Fruit fly (Drosophila melanogaster) whole organism, embryonic: Measurements from ENCODE around the gene Glut1.

Experiments
- CG10209 ChIP-seq: fragments of 200-800 bp; sonication (Bioruptor generic); optimal IDR thresholded peaks from 3 replicates; lab custom pipeline; 2017; ENCODE audit warnings: missing biosample characterization, mild to moderate bottlenecking, missing genetic modification characterization, missing genetic modification reagents
- CG1024 ChIP-seq: fragments of 200-800 bp; sonication (Bioruptor generic); IDR thresholded peaks from 2 replicates; pipeline ENCODE4 v1.3.6; 2022; ENCODE audit warnings: missing biosample characterization, missing genetic modification characterization
- CG10565 ChIP-seq: fragments of 200-800 bp; sonication (Bioruptor generic); optimal IDR thresholded peaks from 3 replicates; lab custom pipeline; 2016; ENCODE audit warnings: missing biosample characterization, mild to moderate bottlenecking, missing genetic modification characterization
- CG10959 ChIP-seq: fragments of 200-800 bp; sonication (Bioruptor generic); IDR thresholded peaks from 2 replicates; pipeline ENCODE4 v1.3.6; 2022; ENCODE audit warnings: missing biosample characterization, missing genetic modification characterization
- CG11398 ChIP-seq: fragments of 200-800 bp; sonication (Bioruptor generic); optimal IDR thresholded peaks from 2 replicates; lab custom pipeline; 2016; ENCODE audit warnings: missing biosample characterization, missing genetic modification characterization
- CG12155 ChIP-seq: fragments of 200-800 bp; sonication (Bioruptor generic); optimal IDR thresholded peaks from 3 replicates; lab custom pipeline; 2016; ENCODE audit warnings: missing biosample characterization, missing genetic modification characterization
- CG1233 ChIP-seq: fragments of 200-800 bp; sonication (Bioruptor generic); optimal IDR thresholded peaks from 4 replicates; lab custom pipeline; 2018; ENCODE audit warnings: missing biosample characterization, mild to moderate bottlenecking, missing genetic modification characterization
- CG14014 ChIP-seq: fragments of 200-800 bp; sonication (Bioruptor generic); IDR thresholded peaks from 2 replicates; pipeline ENCODE4 v1.3.6; 2022; ENCODE audit warnings: missing biosample characterization, missing genetic modification characterization
- CG15601 ChIP-seq: fragments of 200-800 bp; sonication (Bioruptor generic); optimal IDR thresholded peaks from 3 replicates; lab custom pipeline; 2019; ENCODE audit warnings: missing biosample characterization, mild to moderate bottlenecking, missing genetic modification characterization, moderate library complexity
- CG16779 ChIP-seq: fragments of 200-800 bp; sonication (Bioruptor generic); IDR thresholded peaks from 2 replicates; pipeline ENCODE4 v1.3.6; 2022; ENCODE audit warnings: missing biosample characterization, missing genetic modification characterization
- CG16815 ChIP-seq: fragments of 200-800 bp; sonication (Bioruptor generic); optimal IDR thresholded peaks from 3 replicates; lab custom pipeline; 2017; ENCODE audit warnings: missing biosample characterization, mild to moderate bottlenecking, missing genetic modification characterization
- CG16863 ChIP-seq: fragments of 200-800 bp; sonication (Bioruptor generic); optimal IDR thresholded peaks from 3 replicates; lab custom pipeline; 2016; ENCODE audit warnings: missing biosample characterization, missing genetic modification characterization
- CG18011 ChIP-seq: fragments of 200-800 bp; sonication (Bioruptor generic); optimal IDR thresholded peaks from 2 replicates; lab custom pipeline; 2017; ENCODE audit warnings: missing biosample characterization, missing genetic modification characterization, mild to moderate bottlenecking, moderate library complexity, missing genotype
- CG1832 ChIP-seq: fragments of 200-800 bp; sonication (Bioruptor generic); optimal IDR thresholded peaks from 2 replicates; lab custom pipeline; 2017; ENCODE audit warnings: missing biosample characterization, mild to moderate bottlenecking, missing genetic modification characterization, inconsistent platforms
- CG30431 ChIP-seq: fragments of 200-800 bp; sonication (Bioruptor generic); optimal IDR thresholded peaks from 2 replicates; lab custom pipeline; 2017; ENCODE audit warnings: missing biosample characterization, missing genetic modification characterization
- CG4730 ChIP-seq: fragments of 200-800 bp; sonication (Bioruptor generic); IDR thresholded peaks from 2 replicates; pipeline ENCODE4 v1.3.6; 2022; ENCODE audit warnings: missing biosample characterization, missing genetic modification characterization
- CG6654 ChIP-seq: fragments of 200-800 bp; sonication (Bioruptor generic); optimal IDR thresholded peaks from 2 replicates; lab custom pipeline; 2017; ENCODE audit warnings: missing biosample characterization, mild to moderate bottlenecking, missing genetic modification characterization
- CoRest ChIP-seq: fragments of 200-800 bp; sonication (Bioruptor generic); optimal IDR thresholded peaks from 3 replicates; lab custom pipeline; 2018; ENCODE audit warnings: missing biosample characterization, mild to moderate bottlenecking, missing genetic modification characterization, moderate library complexity
- Dip3 ChIP-seq: fragments of 200-800 bp; sonication (Bioruptor generic); optimal IDR thresholded peaks from 3 replicates; lab custom pipeline; 2016; ENCODE audit warnings: missing biosample characterization, missing genetic modification characterization
- Fer3 ChIP-seq: fragments of 200-800 bp; sonication (Bioruptor generic); optimal IDR thresholded peaks from 2 replicates; lab custom pipeline; 2018; ENCODE audit warnings: missing biosample characterization, mild to moderate bottlenecking, missing genetic modification characterization, moderate library complexity
- HLH54F ChIP-seq: fragments of 200-800 bp; sonication (Bioruptor generic); optimal IDR thresholded peaks from 3 replicates; lab custom pipeline; 2016; ENCODE audit warnings: missing biosample characterization, missing genetic modification characterization
- Hr3 ChIP-seq: fragments of 200-800 bp; sonication (Bioruptor generic); optimal IDR thresholded peaks from 3 replicates; lab custom pipeline; 2016; ENCODE audit warnings: missing biosample characterization, missing genetic modification characterization
- Kr ChIP-seq: fragments of 200-800 bp; sonication (Bioruptor generic); optimal IDR thresholded peaks from 2 replicates; lab custom pipeline; 2017; ENCODE audit warnings: missing biosample characterization, mild to moderate bottlenecking, missing genetic modification characterization
- Lpt ChIP-seq: fragments of >200 bp; optimal IDR thresholded peaks from 2 replicates; lab custom pipeline; 2018; ENCODE audit warnings: missing biosample characterization, missing genetic modification characterization
- MESR4 ChIP-seq: fragments of 200-800 bp; sonication (Bioruptor generic); optimal IDR thresholded peaks from 2 replicates; lab custom pipeline; 2018; ENCODE audit warnings: missing biosample characterization, mild to moderate bottlenecking, missing genetic modification characterization, moderate library complexity
- Mad ChIP-seq: fragments of 200-800 bp; sonication (Bioruptor generic); optimal IDR thresholded peaks from 2 replicates; lab custom pipeline; 2016; ENCODE audit warnings: missing biosample characterization, missing genetic modification characterization
- Meics ChIP-seq: fragments of 200-800 bp; sonication (Bioruptor generic); optimal IDR thresholded peaks from 2 replicates; lab custom pipeline; 2017; ENCODE audit warnings: missing biosample characterization, mild to moderate bottlenecking, missing genetic modification characterization
- NC2α ChIP-seq: fragments of 200-800 bp; sonication (Bioruptor generic); optimal IDR thresholded peaks from 2 replicates; lab custom pipeline; 2016; ENCODE audit warnings: missing biosample characterization, missing genetic modification characterization
- PHDP ChIP-seq: fragments of 200-800 bp; sonication (Bioruptor generic); optimal IDR thresholded peaks from 3 replicates; lab custom pipeline; 2018; ENCODE audit warnings: missing biosample characterization, mild to moderate bottlenecking, missing genetic modification characterization, moderate library complexity
- Ptx1 ChIP-seq: fragments of 200-800 bp; sonication (Bioruptor generic); IDR thresholded peaks from 2 replicates; pipeline ENCODE4 v1.3.6; 2022; ENCODE audit warnings: missing biosample characterization, missing genetic modification characterization
- Stat92E ChIP-seq, 3 experiments: fragments of >200 bp in 2 of 3; fragments of 200-800 bp in 1 of 3; sonication (Bioruptor generic) in 1 of 3; optimal IDR thresholded peaks; 2 replicates each; lab custom pipeline; 2017 to 2019; ENCODE audit warnings: missing biosample characterization in 3 of 3, missing genetic modification characterization in 3 of 3, mild to moderate bottlenecking in 1 of 3, moderate library complexity in 1 of 3
- Xrp1 ChIP-seq: fragments of 200-800 bp; sonication (Bioruptor generic); IDR thresholded peaks from 2 replicates; pipeline ENCODE4 v1.3.6; 2022; ENCODE audit warnings: missing biosample characterization, missing genetic modification characterization
- abd-A ChIP-seq: fragments of 200-800 bp; sonication (Bioruptor generic); optimal IDR thresholded peaks from 3 replicates; lab custom pipeline; 2019; ENCODE audit warnings: missing biosample characterization, mild to moderate bottlenecking, missing genetic modification characterization, moderate library complexity
- al ChIP-seq: fragments of 200-800 bp; sonication (Bioruptor generic); IDR thresholded peaks from 2 replicates; pipeline ENCODE4 v1.3.6; 2022; ENCODE audit warnings: missing biosample characterization, missing genetic modification characterization
- az2 ChIP-seq: fragments of 200-800 bp; sonication (Bioruptor generic); optimal IDR thresholded peaks from 3 replicates; lab custom pipeline; 2016; ENCODE audit warnings: missing biosample characterization, missing genetic modification characterization
- bcd ChIP-seq: fragments of 200-800 bp; sonication (Bioruptor generic); optimal IDR thresholded peaks from 2 replicates; lab custom pipeline; 2017; ENCODE audit warnings: missing biosample characterization, mild to moderate bottlenecking, missing genetic modification characterization
- dm ChIP-seq: fragments of 200-800 bp; sonication (Bioruptor generic); optimal IDR thresholded peaks from 3 replicates; lab custom pipeline; 2016; ENCODE audit warnings: missing biosample characterization, missing genetic modification characterization
- dpn ChIP-seq, 2 experiments: fragments of 200-800 bp; sonication (Bioruptor generic); optimal IDR thresholded peaks; 3 replicates each; lab custom pipeline; 2016; ENCODE audit warnings: missing biosample characterization in 2 of 2, missing genetic modification characterization in 2 of 2
- dysf ChIP-seq: fragments of 200-800 bp; sonication (Bioruptor generic); IDR thresholded peaks from 3 replicates; pipeline ENCODE4 v1.3.6; 2022; ENCODE audit warnings: missing biosample characterization, missing genetic modification characterization
- eyg ChIP-seq: fragments of 200-800 bp; sonication (Bioruptor generic); optimal IDR thresholded peaks from 3 replicates; lab custom pipeline; 2016; ENCODE audit warnings: missing biosample characterization, missing genetic modification characterization
- fd3F ChIP-seq: fragments of 200-800 bp; sonication (Bioruptor generic); optimal IDR thresholded peaks from 2 replicates; lab custom pipeline; 2018; ENCODE audit warnings: missing biosample characterization, mild to moderate bottlenecking, missing genetic modification characterization, moderate library complexity
- fd64A ChIP-seq: fragments of 200-800 bp; sonication (Bioruptor generic); optimal IDR thresholded peaks from 3 replicates; lab custom pipeline; 2018; ENCODE audit warnings: missing biosample characterization, mild to moderate bottlenecking, missing genetic modification characterization
- gem ChIP-seq: fragments of 200-800 bp; sonication (Bioruptor generic); optimal IDR thresholded peaks from 2 replicates; lab custom pipeline; 2019; ENCODE audit warnings: missing biosample characterization, mild to moderate bottlenecking, missing genetic modification characterization, moderate library complexity
- gro ChIP-seq: fragments of 200-800 bp; sonication (Bioruptor generic); optimal IDR thresholded peaks from 2 replicates; lab custom pipeline; 2016; ENCODE audit warnings: missing biosample characterization, missing genetic modification characterization
- gsb ChIP-seq: fragments of 200-800 bp; sonication (Bioruptor generic); IDR thresholded peaks from 2 replicates; pipeline ENCODE4 v1.3.6; 2022; ENCODE audit warnings: missing biosample characterization, missing genetic modification characterization
- lov ChIP-seq, 2 experiments: fragments of 200-800 bp in 1 of 2; fragments of >200 bp in 1 of 2; sonication (Bioruptor generic) in 1 of 2; IDR thresholded peaks in 1 of 2; optimal IDR thresholded peaks in 1 of 2; 2 replicates in 1 of 2; 3 replicates in 1 of 2; pipeline versions ENCODE4 v1.3.6 to Lab custom; 2017 to 2022; ENCODE audit warnings: missing biosample characterization in 1 of 2, missing genetic modification characterization in 1 of 2
- peb ChIP-seq: fragments of 200-800 bp; sonication (Bioruptor generic); IDR thresholded peaks from 2 replicates; pipeline ENCODE4 v1.3.6; 2022; ENCODE audit warnings: missing biosample characterization, missing genetic modification characterization
- pho ChIP-seq: fragments of 200-800 bp; sonication (Bioruptor generic); optimal IDR thresholded peaks from 2 replicates; lab custom pipeline; 2016; ENCODE audit warnings: missing biosample characterization, missing genetic modification characterization
- pum ChIP-seq: fragments of 200-800 bp; sonication (Bioruptor generic); optimal IDR thresholded peaks from 2 replicates; lab custom pipeline; 2016; ENCODE audit warnings: missing biosample characterization, missing genetic modification characterization
- ranshi ChIP-seq: fragments of 200-800 bp; sonication (Bioruptor generic); IDR thresholded peaks from 2 replicates; pipeline ENCODE4 v1.3.6; 2022; ENCODE audit warnings: missing biosample characterization, missing genetic modification characterization
- sqz ChIP-seq: fragments of 200-800 bp; sonication (Bioruptor generic); optimal IDR thresholded peaks from 3 replicates; lab custom pipeline; 2018; ENCODE audit warnings: missing biosample characterization, mild to moderate bottlenecking, missing genetic modification characterization

Glut1 gene

DNA sequence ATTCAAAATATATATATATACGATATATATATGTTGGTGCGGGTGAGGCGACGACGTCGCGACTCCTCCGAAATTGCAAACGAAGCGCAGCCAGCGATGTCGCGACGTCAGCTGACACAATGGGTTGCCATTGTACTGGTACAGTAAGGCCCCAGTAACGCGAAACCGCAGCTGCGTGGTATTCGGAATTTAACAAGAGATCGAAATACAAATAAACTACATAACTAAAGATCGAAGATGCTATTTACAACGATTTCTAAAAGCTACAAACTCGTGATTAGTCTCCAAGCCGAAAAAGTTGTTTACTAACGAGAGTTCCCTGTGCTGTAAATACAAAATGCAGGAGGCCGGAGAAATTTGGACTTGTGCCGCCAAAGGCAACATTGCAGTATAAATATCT lies 118.7 kb downstream of the Glut1 start (continued):
- peak; percentile 60 for TF ChIP-seq CG4730 (GFP tag; lab: Robert Waterston, UW)
- peak; percentile 12 for TF ChIP-seq HLH54F
- TF ChIP-seq abd-A (tag; lab: Kevin White, UChicago) = no peak
- peak; percentile 79 for TF ChIP-seq Ptx1 (GFP tag; lab: Robert Waterston, UW)
- TF ChIP-seq CG1832 = no peak
- peak; percentile 68 for TF ChIP-seq CG1233 (GFP tag; lab: Kevin White, UChicago)
- peak; percentile 2 for TF ChIP-seq MESR4 (GFP tag; lab: Kevin White, UChicago)
- TF ChIP-seq CG1024 (GFP tag; lab: Robert Waterston, UW) = peak; percentile 76
- TF ChIP-seq CG15601 = peak; percentile 72
- TF ChIP-seq fd3F (GFP tag; lab: Kevin White, UChicago) = no peak
- peak; percentile 9 for TF ChIP-seq Dip3 (GFP tag; lab: Kevin White, UChicago)
- peak; percentile 43 for TF ChIP-seq NC2α (GFP tag; lab: Kevin White, UChicago)
- peak; percentile 46 for TF ChIP-seq sqz
- TF ChIP-seq dm (GFP tag; lab: Kevin White, UChicago) = no peak
- TF ChIP-seq CG10959 (GFP tag; lab: Robert Waterston, UW) = peak; percentile 79
- TF ChIP-seq dpn (GFP tag; optimal IDR thresholded peaks at IDR 0.05; lab: Kevin White, UChicago) = peak; percentile 59 to 76
- peak; percentile 76 for TF ChIP-seq dysf (GFP tag; lab: Robert Waterston, UW)
- peak; percentile 33 for TF ChIP-seq CG18011 (GFP tag; lab: Kevin White, UChicago)
- peak; percentile 76 for TF ChIP-seq CG16863
- no peak for TF ChIP-seq pho (GFP tag; lab: Kevin White, UChicago)
- peak; percentile 52; the same call in 1 of the 2 replicates for TF ChIP-seq CG14014
- TF ChIP-seq CG30431 = peak; percentile 70
- TF ChIP-seq CG6654 = peak; percentile 37
- peak; percentile 63; the same call in 1 of the 2 replicates for TF ChIP-seq CG16779
- TF ChIP-seq CG10565 = no peak
- TF ChIP-seq bcd (GFP tag; lab: Kevin White, UChicago) = peak; percentile 56
- peak; percentile 61 for TF ChIP-seq fd64A (GFP tag; lab: Kevin White, UChicago)
- no peak for TF ChIP-seq gro (GFP tag; lab: Kevin White, UChicago)
- no peak for TF ChIP-seq al
- peak; percentile 72 for TF ChIP-seq PHDP (tag; lab: Kevin White, UChicago)
- TF ChIP-seq CG10209 (GFP tag; lab: Kevin White, UChicago) = peak; percentile 63
- TF ChIP-seq CG12155 = peak; percentile 49
- no peak for TF ChIP-seq Kr (GFP tag; lab: Kevin White, UChicago)
- no peak for TF ChIP-seq Stat92E (GFP tag; optimal IDR thresholded peaks at IDR 0.05; lab: Kevin White, UChicago)
- no peak for TF ChIP-seq Lpt (GFP tag; lab: Kevin White, UChicago)
- TF ChIP-seq lov (optimal IDR thresholded peaks at IDR 0.05; lab: Kevin White, UChicago) = no peak
- TF ChIP-seq lov (GFP tag; IDR thresholded peaks at IDR 0.05; lab: Robert Waterston, UW) = 0 out of 3 replicates have a peak, but pooled peaks have one; percentile 75
- TF ChIP-seq az2 (GFP tag; lab: Kevin White, UChicago) = peak; percentile 87
- TF ChIP-seq Mad = peak; percentile 37
- peak; percentile 50 for TF ChIP-seq Fer3 (tag; lab: Kevin White, UChicago)
- peak; percentile 45; the same call in 1 of the 2 replicates for TF ChIP-seq gsb (GFP tag; lab: Robert Waterston, UW)
- peak; percentile 55 for TF ChIP-seq pum
- TF ChIP-seq ranshi (GFP tag; lab: Robert Waterston, UW) = peak; percentile 76; the same call in 1 of the 2 replicates
- peak; percentile 53; the same call in 1 of the 2 replicates for TF ChIP-seq peb (GFP tag; lab: Robert Waterston, UW)
- TF ChIP-seq Hr3 (GFP tag; lab: Kevin White, UChicago) = peak; percentile 68
- TF ChIP-seq CG16815 (GFP tag; lab: Kevin White, UChicago) = peak; percentile 60
- TF ChIP-seq CoRest (tag; lab: Kevin White, UChicago) = peak; percentile 67
- peak; percentile 24 for TF ChIP-seq Meics (GFP tag; lab: Kevin White, UChicago)
- no peak for TF ChIP-seq CG11398 (GFP tag; lab: Kevin White, UChicago)
- TF ChIP-seq gem (tag; lab: Kevin White, UChicago) = peak; percentile 79
- TF ChIP-seq eyg (GFP tag; lab: Kevin White, UChicago) = no peak
- TF ChIP-seq Xrp1 = peak; percentile 91
